Fruit fly (Drosophila melanogaster) whole organism, embryonic: ENCODE data around the gene Teh2.

ENCODE experiments used
- Abd-B ChIP-seq: fragments of 200-800 bp; sonication (Bioruptor generic); optimal IDR thresholded peaks from 2 replicates; lab custom pipeline; 2018; ENCODE audit warnings: missing biosample characterization, mild to moderate bottlenecking, missing genetic modification characterization, moderate library complexity
- Ada2b ChIP-seq: fragments of 200-800 bp; sonication (Bioruptor generic); IDR thresholded peaks from 2 replicates; pipeline ENCODE4 v1.3.6; 2022; ENCODE audit warnings: missing biosample characterization, missing genetic modification characterization
- Aef1 ChIP-seq: fragments of 200-800 bp; sonication (Bioruptor generic); IDR thresholded peaks from 3 replicates; pipeline ENCODE4 v1.3.6; 2022; ENCODE audit warnings: missing biosample characterization, missing genetic modification characterization
- Antp ChIP-seq: fragments of 200-800 bp; sonication (Bioruptor generic); optimal IDR thresholded peaks from 3 replicates; lab custom pipeline; 2016; ENCODE audit warnings: missing biosample characterization, missing genetic modification characterization
- Atf6 ChIP-seq: fragments of 200-800 bp; sonication (Bioruptor generic); IDR thresholded peaks from 2 replicates; pipeline ENCODE4 v1.3.6; 2022; ENCODE audit warnings: missing biosample characterization, missing genetic modification characterization
- BEAF-32 ChIP-seq: fragments of 200-800 bp; sonication (Bioruptor generic); optimal IDR thresholded peaks from 3 replicates; lab custom pipeline; 2017; ENCODE audit warnings: missing biosample characterization, missing genetic modification characterization, mild to moderate bottlenecking, moderate library complexity, missing genetic modification reagents
- Bgb ChIP-seq: fragments of 200-800 bp; sonication (Bioruptor generic); IDR thresholded peaks from 2 replicates; pipeline ENCODE4 v1.3.6; 2022; ENCODE audit warnings: missing biosample characterization, missing genetic modification characterization; ENCODE audit not compliant: partially characterized antibody
- CG10366 ChIP-seq: fragments of 200-800 bp; sonication (Bioruptor generic); IDR thresholded peaks from 2 replicates; pipeline ENCODE4 v1.3.6; 2022; ENCODE audit warnings: missing biosample characterization, missing genetic modification characterization
- CG10979 ChIP-seq: fragments of 200-800 bp; sonication (Bioruptor generic); optimal IDR thresholded peaks from 2 replicates; lab custom pipeline; 2018; ENCODE audit warnings: missing biosample characterization, mild to moderate bottlenecking, missing genetic modification characterization, moderate library complexity
- CG11093 ChIP-seq: fragments of 200-800 bp; sonication (Bioruptor generic); IDR thresholded peaks from 3 replicates; pipeline ENCODE4 v1.3.6; 2022; ENCODE audit warnings: missing biosample characterization, missing genetic modification characterization
- CG12155 ChIP-seq: fragments of 200-800 bp; sonication (Bioruptor generic); optimal IDR thresholded peaks from 3 replicates; lab custom pipeline; 2016; ENCODE audit warnings: missing biosample characterization, missing genetic modification characterization
- CG12391 ChIP-seq: fragments of 200-800 bp; sonication (Bioruptor generic); optimal IDR thresholded peaks from 3 replicates; lab custom pipeline; 2018; ENCODE audit warnings: missing biosample characterization, mild to moderate bottlenecking, missing genetic modification characterization, moderate library complexity
- CG12659 ChIP-seq: fragments of 200-800 bp; sonication (Bioruptor generic); optimal IDR thresholded peaks from 3 replicates; lab custom pipeline; 2017; ENCODE audit warnings: mild to moderate bottlenecking, missing biosample characterization, missing genetic modification reagents, missing genetic modification characterization
- CG13296 ChIP-seq: fragments of 200-800 bp; sonication (Bioruptor generic); optimal IDR thresholded peaks from 3 replicates; lab custom pipeline; 2018; ENCODE audit warnings: missing biosample characterization, mild to moderate bottlenecking, missing genetic modification characterization
- CG3163 ChIP-seq: fragments of 200-800 bp; sonication (Bioruptor generic); optimal IDR thresholded peaks from 3 replicates; lab custom pipeline; 2016; ENCODE audit warnings: missing biosample characterization, missing genetic modification characterization
- CG4820 ChIP-seq: fragments of 200-800 bp; sonication (Bioruptor generic); optimal IDR thresholded peaks from 3 replicates; lab custom pipeline; 2016; ENCODE audit warnings: missing biosample characterization, missing genetic modification characterization
- CG7556 ChIP-seq: fragments of 200-800 bp; sonication (Bioruptor generic); optimal IDR thresholded peaks from 2 replicates; lab custom pipeline; 2017; ENCODE audit warnings: missing biosample characterization, mild to moderate bottlenecking, missing genetic modification characterization
- CG7987 ChIP-seq: fragments of 200-800 bp; sonication (Bioruptor generic); optimal IDR thresholded peaks from 2 replicates; lab custom pipeline; 2018; ENCODE audit warnings: missing biosample characterization, mild to moderate bottlenecking, missing genetic modification characterization, moderate library complexity
- CG9437 ChIP-seq: fragments of 200-800 bp; sonication (Bioruptor generic); optimal IDR thresholded peaks from 2 replicates; lab custom pipeline; 2018; ENCODE audit warnings: missing biosample characterization, mild to moderate bottlenecking, missing genetic modification characterization
- CG9797 ChIP-seq: fragments of 200-800 bp; sonication (Bioruptor generic); optimal IDR thresholded peaks from 3 replicates; lab custom pipeline; 2018; ENCODE audit warnings: missing biosample characterization, mild to moderate bottlenecking, missing genetic modification characterization
- CG9932 ChIP-seq: fragments of 200-800 bp; sonication (Bioruptor generic); IDR thresholded peaks from 2 replicates; pipeline ENCODE4 v1.3.6; 2022; ENCODE audit warnings: missing biosample characterization, missing genetic modification characterization
- Dek ChIP-seq: fragments of 200-800 bp; sonication (Bioruptor generic); optimal IDR thresholded peaks from 3 replicates; lab custom pipeline; 2019; ENCODE audit warnings: missing biosample characterization, mild to moderate bottlenecking, missing genetic modification characterization, moderate library complexity
- Dll ChIP-seq: fragments of 200-800 bp; sonication (Bioruptor generic); IDR thresholded peaks from 4 replicates; pipeline ENCODE4 v1.3.6; 2022; ENCODE audit warnings: missing biosample characterization, missing genetic modification characterization; ENCODE audit not compliant: partially characterized antibody
- Fer2 ChIP-seq: fragments of 200-800 bp; sonication (Bioruptor generic); optimal IDR thresholded peaks from 2 replicates; lab custom pipeline; 2018; ENCODE audit warnings: missing biosample characterization, mild to moderate bottlenecking, missing genetic modification characterization, moderate library complexity
- HHEX ChIP-seq: fragments of 200-800 bp; sonication (Bioruptor generic); optimal IDR thresholded peaks from 3 replicates; lab custom pipeline; 2017; ENCODE audit warnings: missing biosample characterization, mild to moderate bottlenecking, missing genetic modification characterization, missing genetic modification reagents
- Hmr ChIP-seq: fragments of 200-800 bp; sonication (Bioruptor generic); optimal IDR thresholded peaks from 3 replicates; lab custom pipeline; 2017; ENCODE audit warnings: mild to moderate bottlenecking, missing biosample characterization, missing genetic modification reagents, missing genetic modification characterization
- Hr78 ChIP-seq, 2 experiments: fragments of 200-800 bp in 1 of 2; fragments of >200 bp in 1 of 2; sonication (Bioruptor generic) in 1 of 2; optimal IDR thresholded peaks; 2 replicates each; lab custom pipeline; 2017 to 2019; ENCODE audit warnings: missing biosample characterization in 2 of 2, missing genetic modification characterization in 2 of 2, mild to moderate bottlenecking in 1 of 2, moderate library complexity in 1 of 2
- Max ChIP-seq: fragments of 200-800 bp; sonication (Bioruptor generic); optimal IDR thresholded peaks from 2 replicates; lab custom pipeline; 2016; ENCODE audit warnings: missing biosample characterization, mild to moderate bottlenecking, missing genetic modification characterization
- Meics ChIP-seq: fragments of 200-800 bp; sonication (Bioruptor generic); optimal IDR thresholded peaks from 2 replicates; lab custom pipeline; 2017; ENCODE audit warnings: missing biosample characterization, mild to moderate bottlenecking, missing genetic modification characterization
- Myb ChIP-seq: fragments of 200-800 bp; sonication (Bioruptor generic); optimal IDR thresholded peaks from 2 replicates; lab custom pipeline; 2016; ENCODE audit warnings: missing biosample characterization, missing genetic modification characterization
- NC2β ChIP-seq: fragments of 200-800 bp; sonication (Bioruptor generic); optimal IDR thresholded peaks from 2 replicates; lab custom pipeline; 2016; ENCODE audit warnings: missing biosample characterization, missing genetic modification characterization
- NfI ChIP-seq: fragments of 200-800 bp; sonication (Bioruptor generic); optimal IDR thresholded peaks from 3 replicates; lab custom pipeline; 2018; ENCODE audit warnings: missing biosample characterization, mild to moderate bottlenecking, missing genetic modification characterization, moderate library complexity
- Spps ChIP-seq: fragments of 200-800 bp; sonication (Bioruptor generic); optimal IDR thresholded peaks from 2 replicates; lab custom pipeline; 2018; ENCODE audit warnings: missing biosample characterization, mild to moderate bottlenecking, missing genetic modification characterization
- Stat92E ChIP-seq, 3 experiments: fragments of >200 bp in 2 of 3; fragments of 200-800 bp in 1 of 3; sonication (Bioruptor generic) in 1 of 3; optimal IDR thresholded peaks; 2 replicates each; lab custom pipeline; 2017 to 2019; ENCODE audit warnings: missing biosample characterization in 3 of 3, missing genetic modification characterization in 3 of 3, mild to moderate bottlenecking in 1 of 3, moderate library complexity in 1 of 3
- Usf ChIP-seq: fragments of 200-800 bp; sonication (Bioruptor generic); optimal IDR thresholded peaks from 2 replicates; lab custom pipeline; 2017; ENCODE audit warnings: missing genotype, missing biosample characterization, missing genetic modification characterization
- bab2 ChIP-seq: fragments of 200-800 bp; sonication (Bioruptor generic); optimal IDR thresholded peaks from 2 replicates; lab custom pipeline; 2016; ENCODE audit warnings: missing biosample characterization, missing genetic modification characterization
- caup ChIP-seq: fragments of 200-800 bp; sonication (Bioruptor generic); optimal IDR thresholded peaks from 3 replicates; lab custom pipeline; 2017; ENCODE audit warnings: missing biosample characterization, mild to moderate bottlenecking, missing genetic modification characterization, moderate library complexity; ENCODE audit not compliant: severe bottlenecking
- dpn ChIP-seq, 2 experiments: fragments of 200-800 bp; sonication (Bioruptor generic); optimal IDR thresholded peaks; 3 replicates each; lab custom pipeline; 2016; ENCODE audit warnings: missing biosample characterization in 2 of 2, missing genetic modification characterization in 2 of 2
- eyg ChIP-seq: fragments of 200-800 bp; sonication (Bioruptor generic); optimal IDR thresholded peaks from 3 replicates; lab custom pipeline; 2016; ENCODE audit warnings: missing biosample characterization, missing genetic modification characterization
- gcm2 ChIP-seq: fragments of 200-800 bp; sonication (Bioruptor generic); optimal IDR thresholded peaks from 2 replicates; lab custom pipeline; 2016; ENCODE audit warnings: missing biosample characterization, missing genetic modification characterization
- hbn ChIP-seq: fragments of 200-800 bp; sonication (Bioruptor generic); IDR thresholded peaks from 2 replicates; pipeline ENCODE4 v1.3.6; 2022; ENCODE audit warnings: missing biosample characterization, missing genetic modification characterization; ENCODE audit not compliant: partially characterized antibody
- knrl ChIP-seq: fragments of 200-800 bp; sonication (Bioruptor generic); IDR thresholded peaks from 3 replicates; pipeline ENCODE4 v1.3.6; 2022; ENCODE audit warnings: missing biosample characterization, missing genetic modification characterization; ENCODE audit not compliant: partially characterized antibody
- mam ChIP-seq: fragments of 200-800 bp; sonication (Bioruptor generic); optimal IDR thresholded peaks from 3 replicates; lab custom pipeline; 2016; ENCODE audit warnings: missing biosample characterization, missing genetic modification characterization
- pnt ChIP-seq: fragments of 200-800 bp; sonication (Bioruptor generic); optimal IDR thresholded peaks from 3 replicates; lab custom pipeline; 2016; ENCODE audit warnings: missing biosample characterization, missing genetic modification characterization
- prd ChIP-seq, 3 experiments: fragments of >200 bp in 2 of 3; fragments of 200-800 bp in 1 of 3; sonication (Bioruptor generic) in 1 of 3; optimal IDR thresholded peaks in 2 of 3; IDR thresholded peaks in 1 of 3; 2 replicates in 2 of 3; 3 replicates in 1 of 3; pipeline versions ENCODE4 v1.3.6 to Lab custom; 2017 to 2022; ENCODE audit warnings: missing biosample characterization in 1 of 3, missing genetic modification characterization in 1 of 3
- pum ChIP-seq: fragments of 200-800 bp; sonication (Bioruptor generic); optimal IDR thresholded peaks from 2 replicates; lab custom pipeline; 2016; ENCODE audit warnings: missing biosample characterization, missing genetic modification characterization
- sob ChIP-seq: fragments of 200-800 bp; sonication (Bioruptor generic); IDR thresholded peaks from 2 replicates; pipeline ENCODE4 v1.3.6; 2022; ENCODE audit warnings: missing biosample characterization, missing genetic modification characterization
- stc ChIP-seq: fragments of 200-800 bp; sonication (Bioruptor generic); IDR thresholded peaks from 2 replicates; pipeline ENCODE4 v1.3.6; 2022; ENCODE audit warnings: missing biosample characterization, missing genetic modification characterization
- sug ChIP-seq: fragments of 200-800 bp; optimal IDR thresholded peaks from 2 replicates; lab custom pipeline; 2019; ENCODE audit warnings: missing biosample characterization, mild to moderate bottlenecking, missing genetic modification characterization, moderate library complexity

Gene Teh2

dm6 chr3L:4186659-4187058, 1.2 kb downstream of the Teh2 start, which contains the start of gene VhaM9.7-c (continued):
- TF ChIP-seq mam (GFP tag; lab: Kevin White, UChicago) (peak; percentile 43), Myb (GFP tag; lab: Kevin White, UChicago) (peak; percentile 67), CG3163 (GFP tag; lab: Kevin White, UChicago) (no peak), CG12391 (tag; lab: Kevin White, UChicago) (peak; percentile 16), CG10366 (no peak), CG4820 (no peak), Hr78 (GFP tag; optimal IDR thresholded peaks at IDR 0.05; lab: Kevin White, UChicago) (no peak), Bgb (GFP tag; lab: Robert Waterston, UW) (0 out of 2 replicates have a peak, but pooled peaks have one; percentile 21), eyg (GFP tag; lab: Kevin White, UChicago) (no peak), Meics (GFP tag; lab: Kevin White, UChicago) (peak; percentile 15), hbn (GFP tag; lab: Robert Waterston, UW) (peak; percentile 45; the same call in 1 of the 2 replicates), CG9797 (peak; percentile 52), Stat92E (GFP tag; optimal IDR thresholded peaks at IDR 0.05; lab: Kevin White, UChicago) (peak in 1 of 3 experiments; percentile 33), HHEX (GFP tag; lab: Kevin White, UChicago) (no peak), NC2β (peak; percentile 25), CG12659 (GFP tag; lab: Kevin White, UChicago) (peak; percentile 55), Max (GFP tag; lab: Kevin White, UChicago) (peak; percentile 34), CG13296 (GFP tag; lab: Kevin White, UChicago) (peak; percentile 2), CG9932 (peak; percentile 71), CG11093 (GFP tag; lab: Robert Waterston, UW) (no peak), CG9437 (GFP tag; lab: Kevin White, UChicago) (peak; percentile 13), sob (GFP tag; lab: Robert Waterston, UW) (peak; percentile 68), Fer2 (tag; lab: Kevin White, UChicago) (no peak), CG12155 (peak; percentile 28), bab2 (no peak), Usf (no peak), CG7987 (peak; percentile 39), Abd-B (GFP tag; lab: Kevin White, UChicago) (peak; percentile 28), Atf6 (no peak), CG10979 (tag; lab: Kevin White, UChicago) (no peak), BEAF-32 (GFP tag; lab: Kevin White, UChicago) (peak; percentile 20), knrl (no peak), Dll (GFP tag; lab: Robert Waterston, UW) (0 out of 4 replicates have a peak, but pooled peaks have one; percentile 16), dpn (GFP tag; optimal IDR thresholded peaks at IDR 0.05; lab: Kevin White, UChicago) (peak; percentile 48 to 50), Antp (GFP tag; lab: Kevin White, UChicago) (peak; percentile 33), Ada2b (GFP tag; lab: Robert Waterston, UW) (no peak), pnt (no peak), CG7556 (GFP tag; lab: Kevin White, UChicago) (peak; percentile 7), Dek (peak; percentile 0), caup (GFP tag; lab: Kevin White, UChicago) (peak; percentile 43), Spps (no peak), gcm2 (GFP tag; lab: Kevin White, UChicago) (peak; percentile 4), NfI (peak; percentile 61), sug (tag; lab: Kevin White, UChicago) (peak; percentile 26), stc (no peak), prd (optimal IDR thresholded peaks at IDR 0.05; lab: Kevin White, UChicago) (no peak), prd (GFP tag; IDR thresholded peaks at IDR 0.05; lab: Robert Waterston, UW) (0 out of 3 replicates have a peak, but pooled peaks have one; percentile 29), pum (no peak), Hmr (GFP tag; lab: Kevin White, UChicago) (peak; percentile 23), Aef1 (GFP tag; lab: Robert Waterston, UW) (no peak)
